Worm (Caenorhabditis elegans): Measurements from ENCODE around the gene mdl-1.

Gene mdl-1

ce11 chrX:6725260-6725718 is 16.9 kb upstream of the mdl-1 start, which contains the start of gene slc-25A10:
Gene slc-25A10 (minus strand): TSS chrX:6725668.
- TF ChIP-seq ztf-29 (GFP tag; IDR thresholded peaks at IDR 0.05) (no peak), ref-1 (GFP tag; conservative IDR thresholded peaks at IDR 0.05) (no peak), ztf-23 (GFP tag; IDR thresholded peaks at IDR 0.05) (no peak), T22C8.4 (GFP tag; IDR thresholded peaks at IDR 0.05) (no peak), flt-1 (GFP tag; IDR thresholded peaks at IDR 0.05) (no peak), klf-2 (GFP tag; conservative IDR thresholded peaks at IDR 0.05) (no peak), tab-1 (GFP tag; IDR thresholded peaks at IDR 0.05) (no peak), cog-1 (tag; optimal IDR thresholded peaks at IDR 0.05) (no peak), med-1 (GFP tag; optimal IDR thresholded peaks at IDR 0.05; ENCODE audit: insufficient read depth) (no peak)

- TF ChIP-seq ztf-29 (GFP tag; IDR thresholded peaks at IDR 0.05) (no peak), ztf-23 (GFP tag; IDR thresholded peaks at IDR 0.05) (no peak), tab-1 (GFP tag; IDR thresholded peaks at IDR 0.05) (no peak)
These were observed 13.2 kb upstream of the mdl-1 start for ce11 chrX:6728820-6729396.

- TF ChIP-seq tab-1 (GFP tag; IDR thresholded peaks at IDR 0.05) (no peak), cog-1 (tag; optimal IDR thresholded peaks at IDR 0.05) (peak; percentile 39), flt-1 (GFP tag; IDR thresholded peaks at IDR 0.05) (no peak)
These were observed 12.6 kb upstream of the mdl-1 start, which contains the start of gene K11G12.6 for ce11 chrX:6729593-6729992. Gene K11G12.6 (minus strand): TSS chrX:6729657.

- TF ChIP-seq ztf-29 (GFP tag; IDR thresholded peaks at IDR 0.05) = no peak
- no peak for TF ChIP-seq cog-1 (tag; optimal IDR thresholded peaks at IDR 0.05)
- TF ChIP-seq ztf-23 (GFP tag; IDR thresholded peaks at IDR 0.05) = no peak
- TF ChIP-seq tab-1 (GFP tag; IDR thresholded peaks at IDR 0.05) = no peak
- TF ChIP-seq klf-2 (GFP tag; conservative IDR thresholded peaks at IDR 0.05) = no peak
- TF ChIP-seq med-1 (GFP tag; optimal IDR thresholded peaks at IDR 0.05; ENCODE audit: insufficient read depth) = no peak
- TF ChIP-seq flt-1 (GFP tag; IDR thresholded peaks at IDR 0.05) = no peak
- TF ChIP-seq ref-1 (GFP tag; conservative IDR thresholded peaks at IDR 0.05) = no peak
- TF ChIP-seq T22C8.4 (GFP tag; IDR thresholded peaks at IDR 0.05) = no peak
These were observed 8.9 kb upstream of the mdl-1 start, which contains the start of gene R03E9.2 for ce11 chrX:6733201-6733600. Gene R03E9.2 (minus strand): TSS chrX:6733301.

ce11 chrX:6735494-6735893 is 6.7 kb upstream of the mdl-1 start:
- no peak for TF ChIP-seq med-1 (GFP tag; optimal IDR thresholded peaks at IDR 0.05; ENCODE audit: insufficient read depth)
- no peak for TF ChIP-seq tab-1 (GFP tag; IDR thresholded peaks at IDR 0.05)
- TF ChIP-seq flt-1 (GFP tag; IDR thresholded peaks at IDR 0.05) = no peak
- no peak for TF ChIP-seq T22C8.4 (GFP tag; IDR thresholded peaks at IDR 0.05)
- no peak for TF ChIP-seq klf-2 (GFP tag; conservative IDR thresholded peaks at IDR 0.05)
- TF ChIP-seq cog-1 (tag; optimal IDR thresholded peaks at IDR 0.05) = no peak

ce11 chrX:6736358-6736991 is 5.7 kb upstream of the mdl-1 start:
- TF ChIP-seq klf-2 (GFP tag; conservative IDR thresholded peaks at IDR 0.05) = no peak
- TF ChIP-seq ztf-23 (GFP tag; IDR thresholded peaks at IDR 0.05) = no peak
- no peak for TF ChIP-seq cog-1 (tag; optimal IDR thresholded peaks at IDR 0.05)
- no peak for TF ChIP-seq flt-1 (GFP tag; IDR thresholded peaks at IDR 0.05)
- TF ChIP-seq ztf-29 (GFP tag; IDR thresholded peaks at IDR 0.05) = no peak
- no peak for TF ChIP-seq T22C8.4 (GFP tag; IDR thresholded peaks at IDR 0.05)
- TF ChIP-seq med-1 (GFP tag; optimal IDR thresholded peaks at IDR 0.05; ENCODE audit: insufficient read depth) = no peak
- no peak for TF ChIP-seq ref-1 (GFP tag; conservative IDR thresholded peaks at IDR 0.05)

ce11 chrX:6737329-6738008 is 4.7 kb upstream of the mdl-1 start:
- TF ChIP-seq cog-1 (tag; optimal IDR thresholded peaks at IDR 0.05) (peak; percentile 64), T22C8.4 (GFP tag; IDR thresholded peaks at IDR 0.05) (no peak)

ce11 chrX:6738535-6738934 is 3.6 kb upstream of the mdl-1 start:
- no peak for TF ChIP-seq klf-2 (GFP tag; conservative IDR thresholded peaks at IDR 0.05)
- no peak for TF ChIP-seq med-1 (GFP tag; optimal IDR thresholded peaks at IDR 0.05; ENCODE audit: insufficient read depth)

ce11 chrX:6739034-6740008 is 2.8 kb upstream of the mdl-1 start:
- TF ChIP-seq med-1 (GFP tag; optimal IDR thresholded peaks at IDR 0.05; ENCODE audit: insufficient read depth) = no peak
- no peak for TF ChIP-seq ref-1 (GFP tag; conservative IDR thresholded peaks at IDR 0.05)
- TF ChIP-seq ztf-29 (GFP tag; IDR thresholded peaks at IDR 0.05) = no peak
- TF ChIP-seq ztf-23 (GFP tag; IDR thresholded peaks at IDR 0.05) = no peak
- no peak for TF ChIP-seq cog-1 (tag; optimal IDR thresholded peaks at IDR 0.05)
- TF ChIP-seq flt-1 (GFP tag; IDR thresholded peaks at IDR 0.05) = no peak
- no peak for TF ChIP-seq T22C8.4 (GFP tag; IDR thresholded peaks at IDR 0.05)
- TF ChIP-seq tab-1 (GFP tag; IDR thresholded peaks at IDR 0.05) = no peak
- TF ChIP-seq klf-2 (GFP tag; conservative IDR thresholded peaks at IDR 0.05) = no peak

All from whole organism, midembryonic.